Worm (Caenorhabditis elegans) whole organism, L3 larva: ENCODE measurements around the gene rsp-4.

Experiments used
- nhr-237 ChIP-seq: fragments of 150-350 bp; optimal IDR thresholded peaks from 2 replicates; lab custom pipeline; 2014; ENCODE audit warnings: missing biosample characterization, missing genetic modification characterization
- nhr-76 ChIP-seq: fragments of 150-350 bp; sonication (generic microtip); optimal IDR thresholded peaks from 5 replicates; lab custom pipeline; 2014; ENCODE audit warnings: missing biosample characterization, missing genetic modification characterization
- nhr-77 ChIP-seq: fragments of 150-350 bp; optimal IDR thresholded peaks from 2 replicates; lab custom pipeline; 2014; ENCODE audit warnings: missing biosample characterization, missing genetic modification characterization
- tbx-2 ChIP-seq: sonication (generic microtip); optimal IDR thresholded peaks from 2 replicates; lab custom pipeline; 2016; ENCODE audit warnings: mild to moderate bottlenecking, missing genetic modification characterization, missing compliant biosample characterization

- TF ChIP-seq nhr-237 (tag; lab: Kevin White, UChicago) (no peak), nhr-77 (no peak), nhr-76 (no peak), tbx-2 (tag; lab: Kevin White, UChicago) (no peak)
These were observed 35.0 kb downstream of the rsp-4 start for ce11 chrII:5353642-5354041.
